Fruit fly (Drosophila melanogaster): ENCODE measurements around the gene CG6652.

The CG6652 gene

DNA sequence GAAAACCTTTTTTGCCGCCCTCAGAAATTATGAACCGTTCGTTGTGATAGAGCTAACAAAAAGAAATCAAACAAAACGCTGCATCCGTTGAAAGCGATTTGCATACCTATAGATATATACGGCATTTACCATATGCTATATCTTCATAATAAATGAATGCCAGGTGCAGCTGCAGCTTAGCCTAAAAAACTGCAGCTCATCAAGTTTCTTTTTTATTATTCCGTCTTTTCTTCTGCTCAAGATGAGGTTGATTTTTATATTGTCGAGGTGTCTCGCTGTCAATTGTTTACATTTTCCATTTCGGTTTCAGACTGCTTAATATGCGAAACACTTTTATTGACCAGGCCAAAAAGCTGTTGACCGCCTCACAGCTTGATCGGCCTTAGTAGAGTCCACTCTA is 44.2 kb downstream of the CG6652 start:
- TF ChIP-seq CG15710 (tag; optimal IDR thresholded peaks at IDR 0.05) (no peak), CG14655 (GFP tag; optimal IDR thresholded peaks at IDR 0.05) (no peak), gl (tag; optimal IDR thresholded peaks at IDR 0.05) (no peak), fd96Ca (GFP tag; IDR thresholded peaks at IDR 0.05) (no peak)

DNA sequence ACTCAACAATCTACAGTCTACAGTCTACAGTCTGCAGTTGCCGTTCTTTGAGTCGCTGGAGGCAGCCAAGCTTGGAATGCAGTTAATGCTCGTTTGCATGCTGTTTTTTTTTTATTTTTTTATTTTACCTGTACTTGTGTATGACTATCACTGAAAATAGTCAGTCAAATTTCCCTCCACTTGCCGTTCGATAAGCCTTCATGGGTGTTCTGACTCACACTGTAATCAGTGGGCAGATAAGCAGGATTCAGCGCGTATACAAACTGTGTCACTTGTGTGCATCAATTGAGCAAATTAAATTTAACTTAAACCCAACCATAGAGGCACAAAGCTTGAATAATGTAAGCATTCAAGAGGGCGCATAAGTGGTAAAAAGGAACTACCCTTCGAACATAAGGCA is 45.3 kb downstream of the CG6652 start:
- no peak for TF ChIP-seq CG14655 (GFP tag; optimal IDR thresholded peaks at IDR 0.05)
- TF ChIP-seq CG32121 (GFP tag; IDR thresholded peaks at IDR 0.05) = no peak
- no peak for TF ChIP-seq CG15710 (tag; optimal IDR thresholded peaks at IDR 0.05)
- no peak for TF ChIP-seq fd96Ca (GFP tag; IDR thresholded peaks at IDR 0.05)
- no peak for TF ChIP-seq CG34367 (tag; optimal IDR thresholded peaks at IDR 0.05)
- TF ChIP-seq Snoo (tag; optimal IDR thresholded peaks at IDR 0.05) = no peak
- TF ChIP-seq CG9948 (tag; optimal IDR thresholded peaks at IDR 0.05) = no peak
- no peak for TF ChIP-seq CG8301 (tag; optimal IDR thresholded peaks at IDR 0.05)
- no peak for TF ChIP-seq CG4496 (GFP tag; IDR thresholded peaks at IDR 0.05)
- no peak for TF ChIP-seq CG13204 (GFP tag; optimal IDR thresholded peaks at IDR 0.05)

- TF ChIP-seq Pif1A (GFP tag; optimal IDR thresholded peaks at IDR 0.05) = peak; percentile 67
- peak; percentile 40 for TF ChIP-seq D1 (tag; optimal IDR thresholded peaks at IDR 0.05)
- peak; percentile 72 for TF ChIP-seq CG15710 (tag; optimal IDR thresholded peaks at IDR 0.05)
- TF ChIP-seq CG8301 (tag; optimal IDR thresholded peaks at IDR 0.05) = peak; percentile 76
- peak; percentile 61 for TF ChIP-seq CG4496 (GFP tag; IDR thresholded peaks at IDR 0.05)
- TF ChIP-seq fd96Ca (GFP tag; IDR thresholded peaks at IDR 0.05) = peak; percentile 61; the same call in 2 of the 3 replicates
- TF ChIP-seq CG32121 (GFP tag; IDR thresholded peaks at IDR 0.05) = no peak
- peak; percentile 63 for TF ChIP-seq CG34367 (tag; optimal IDR thresholded peaks at IDR 0.05)
- TF ChIP-seq Snoo (tag; optimal IDR thresholded peaks at IDR 0.05) = peak; percentile 54
- TF ChIP-seq CG10348 (GFP tag; IDR thresholded peaks at IDR 0.05) = no peak
- peak; percentile 21 for TF ChIP-seq EcR (GFP tag; optimal IDR thresholded peaks at IDR 0.05)
- TF ChIP-seq Pif1B (GFP tag; optimal IDR thresholded peaks at IDR 0.05) = peak; percentile 38
- TF ChIP-seq rn (GFP tag; IDR thresholded peaks at IDR 0.05) = no peak
- TF ChIP-seq CG9948 (tag; optimal IDR thresholded peaks at IDR 0.05) = peak; percentile 58
- TF ChIP-seq CG13204 (GFP tag; optimal IDR thresholded peaks at IDR 0.05) = peak; percentile 41
- TF ChIP-seq Ets98B (GFP tag; IDR thresholded peaks at IDR 0.05) = peak; percentile 35
- TF ChIP-seq CG8159 (tag; optimal IDR thresholded peaks at IDR 0.05) = peak; percentile 82
- peak; percentile 44 for TF ChIP-seq CG17806 (tag; optimal IDR thresholded peaks at IDR 0.05)
- TF ChIP-seq CG12605 (GFP tag; IDR thresholded peaks at IDR 0.05) = no peak
- TF ChIP-seq CG14655 (GFP tag; optimal IDR thresholded peaks at IDR 0.05) = peak; percentile 91
- no peak for TF ChIP-seq gl (tag; optimal IDR thresholded peaks at IDR 0.05)
Measured at dm6 chr3L:16975638-16976528, 46.8 kb downstream of the CG6652 start.

dm6 chr3L:16974645-16975151 is 48.0 kb downstream of the CG6652 start:
- peak; percentile 62 for TF ChIP-seq CG8159 (tag; optimal IDR thresholded peaks at IDR 0.05)
- TF ChIP-seq Ets98B (GFP tag; IDR thresholded peaks at IDR 0.05) = no peak; the same call in 1 of the 2 replicates
- no peak for TF ChIP-seq Pif1B (GFP tag; optimal IDR thresholded peaks at IDR 0.05)
- 0 out of 3 replicates have a peak, but pooled peaks have one; percentile 35 for TF ChIP-seq fd96Ca (GFP tag; IDR thresholded peaks at IDR 0.05)
- no peak; the same call in 1 of the 3 replicates for TF ChIP-seq CG4496 (GFP tag; IDR thresholded peaks at IDR 0.05)
- TF ChIP-seq CG34367 (tag; optimal IDR thresholded peaks at IDR 0.05) = no peak
- TF ChIP-seq CG17806 (tag; optimal IDR thresholded peaks at IDR 0.05) = peak; percentile 23
- TF ChIP-seq CG8301 (tag; optimal IDR thresholded peaks at IDR 0.05) = peak; percentile 18
- TF ChIP-seq CG14655 (GFP tag; optimal IDR thresholded peaks at IDR 0.05) = no peak
- TF ChIP-seq CG12605 (GFP tag; IDR thresholded peaks at IDR 0.05) = peak; percentile 60
- peak; percentile 43 for TF ChIP-seq Snoo (tag; optimal IDR thresholded peaks at IDR 0.05)
- peak; percentile 13 for TF ChIP-seq CG15710 (tag; optimal IDR thresholded peaks at IDR 0.05)
- TF ChIP-seq CG13204 (GFP tag; optimal IDR thresholded peaks at IDR 0.05) = no peak
- 0 out of 2 replicates have a peak, but pooled peaks have one; percentile 5 for TF ChIP-seq CG32121 (GFP tag; IDR thresholded peaks at IDR 0.05)
- TF ChIP-seq CG10348 (GFP tag; IDR thresholded peaks at IDR 0.05) = no peak
- TF ChIP-seq rn (GFP tag; IDR thresholded peaks at IDR 0.05) = no peak
- TF ChIP-seq CG9948 (tag; optimal IDR thresholded peaks at IDR 0.05) = peak; percentile 46
- no peak for TF ChIP-seq D1 (tag; optimal IDR thresholded peaks at IDR 0.05)
- peak; percentile 38 for TF ChIP-seq gl (tag; optimal IDR thresholded peaks at IDR 0.05)
- no peak for TF ChIP-seq EcR (GFP tag; optimal IDR thresholded peaks at IDR 0.05)
- peak; percentile 20 for TF ChIP-seq Pif1A (GFP tag; optimal IDR thresholded peaks at IDR 0.05)

DNA sequence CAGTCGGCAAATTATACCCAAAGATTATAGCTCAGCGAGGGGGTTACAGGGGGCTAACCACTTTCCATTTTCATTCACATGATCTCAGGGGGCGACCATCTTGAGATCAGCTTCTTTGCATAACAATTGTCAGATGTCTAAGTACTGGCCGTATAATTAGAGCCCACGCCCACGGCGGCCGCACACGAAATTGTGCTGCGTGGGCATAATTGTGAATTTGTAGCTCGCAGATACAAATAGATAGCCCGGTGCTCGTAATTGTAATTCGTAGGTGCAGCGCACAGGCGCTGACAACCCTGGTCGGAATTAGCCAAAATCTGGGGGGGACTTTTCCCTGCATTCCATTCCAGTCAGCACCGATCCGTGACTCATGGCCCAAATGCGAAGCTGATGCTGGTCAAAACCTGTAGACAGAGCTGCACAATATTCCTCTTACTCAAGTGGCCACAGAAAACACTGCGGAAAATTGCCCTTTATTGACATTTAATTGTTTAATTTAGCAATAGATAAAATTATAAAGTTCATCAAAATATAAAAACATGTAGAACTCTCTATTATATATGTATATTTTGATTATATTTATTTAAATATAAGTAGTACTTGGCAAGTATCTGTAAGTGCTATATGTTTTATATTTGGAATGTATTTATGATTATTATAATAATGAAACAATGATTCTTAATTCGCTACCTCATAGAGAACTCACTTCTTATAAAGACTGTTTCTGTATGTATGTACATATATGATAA is 50.9 kb downstream of the CG6652 start:
- TF ChIP-seq CG14655 (GFP tag; optimal IDR thresholded peaks at IDR 0.05) (peak; percentile 25), Ets98B (GFP tag; IDR thresholded peaks at IDR 0.05) (0 out of 2 replicates have a peak, but pooled peaks have one; percentile 6), CG4496 (GFP tag; IDR thresholded peaks at IDR 0.05) (peak; percentile 24; the same call in 1 of the 3 replicates), Pif1B (GFP tag; optimal IDR thresholded peaks at IDR 0.05) (no peak), CG8301 (tag; optimal IDR thresholded peaks at IDR 0.05) (peak; percentile 36), D1 (tag; optimal IDR thresholded peaks at IDR 0.05) (peak; percentile 7), Snoo (tag; optimal IDR thresholded peaks at IDR 0.05) (peak; percentile 26), CG9948 (tag; optimal IDR thresholded peaks at IDR 0.05) (peak; percentile 61), CG15710 (tag; optimal IDR thresholded peaks at IDR 0.05) (peak; percentile 23), CG8159 (tag; optimal IDR thresholded peaks at IDR 0.05) (peak; percentile 62), rn (GFP tag; IDR thresholded peaks at IDR 0.05) (no peak)
